Fruit fly (Drosophila melanogaster): ENCODE results near the gene MTA1-like.

Gene MTA1-like

DNA sequence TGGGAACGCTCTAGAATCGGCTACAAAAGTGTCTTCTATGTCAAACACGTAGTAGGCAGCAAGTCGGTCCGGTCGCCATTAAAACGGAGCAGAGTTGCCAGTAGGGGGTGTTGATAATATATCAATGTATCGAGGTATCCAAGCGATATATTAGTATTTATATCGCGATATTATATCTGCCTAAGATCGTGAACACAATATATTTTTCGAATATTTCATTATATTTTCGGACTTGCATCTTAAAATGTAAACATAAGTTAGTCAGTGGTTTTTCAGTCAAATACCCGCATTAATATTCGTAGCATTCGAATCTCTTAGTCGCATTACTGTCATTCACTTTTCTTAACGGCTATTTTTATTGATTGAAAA is 11.3 kb upstream of the MTA1-like start, which contains the start of gene CG2182 (continued):
- TF ChIP-seq Stat92E (GFP tag; optimal IDR thresholded peaks at IDR 0.05), result no peak
- TF ChIP-seq gro (GFP tag; optimal IDR thresholded peaks at IDR 0.05), result no peak
- TF ChIP-seq CG17385 (GFP tag; optimal IDR thresholded peaks at IDR 0.05), result no peak
- TF ChIP-seq Jarid2 (GFP tag; optimal IDR thresholded peaks at IDR 0.05), result no peak
- TF ChIP-seq grn (GFP tag; optimal IDR thresholded peaks at IDR 0.05), result no peak
- peak; percentile 8 for TF ChIP-seq CG1792 (GFP tag; optimal IDR thresholded peaks at IDR 0.05)
- no peak for TF ChIP-seq nom (GFP tag; optimal IDR thresholded peaks at IDR 0.05)
- TF ChIP-seq Deaf1 (tag; optimal IDR thresholded peaks at IDR 0.05), result no peak
- no peak for TF ChIP-seq CG13296 (GFP tag; optimal IDR thresholded peaks at IDR 0.05)
- no peak for TF ChIP-seq sima (GFP tag; optimal IDR thresholded peaks at IDR 0.05)
- TF ChIP-seq Chrac-16 (GFP tag; optimal IDR thresholded peaks at IDR 0.05), result no peak
- TF ChIP-seq CG6765 (GFP tag; optimal IDR thresholded peaks at IDR 0.05), result no peak
- TF ChIP-seq CG1024 (GFP tag; IDR thresholded peaks at IDR 0.05), result no peak
- TF ChIP-seq Mes4 (GFP tag; optimal IDR thresholded peaks at IDR 0.05), result no peak
- TF ChIP-seq dm (GFP tag; optimal IDR thresholded peaks at IDR 0.05), result no peak
- no peak; the same call in 1 of the 2 replicates for TF ChIP-seq NFAT (GFP tag; IDR thresholded peaks at IDR 0.05)
- TF ChIP-seq gem (tag; optimal IDR thresholded peaks at IDR 0.05), result no peak
- TF ChIP-seq MBD-R2 (GFP tag; IDR thresholded peaks at IDR 0.05), result 0 out of 2 replicates have a peak, but pooled peaks have one; percentile 10
- no peak for TF ChIP-seq crc (GFP tag; optimal IDR thresholded peaks at IDR 0.05)
- TF ChIP-seq hbn (GFP tag; IDR thresholded peaks at IDR 0.05; ENCODE audit: partially characterized antibody), result peak; percentile 14
- no peak for TF ChIP-seq Oaz (GFP tag; IDR thresholded peaks at IDR 0.05)
- no peak for TF ChIP-seq crol (GFP tag; IDR thresholded peaks at IDR 0.05)
- TF ChIP-seq knrl (GFP tag; IDR thresholded peaks at IDR 0.05; ENCODE audit: partially characterized antibody), result no peak; the same call in 1 of the 3 replicates
- TF ChIP-seq lov (optimal IDR thresholded peaks at IDR 0.05), result no peak
- TF ChIP-seq lov (GFP tag; IDR thresholded peaks at IDR 0.05), result no peak
- TF ChIP-seq lbe (GFP tag; optimal IDR thresholded peaks at IDR 0.05), result no peak
- TF ChIP-seq Dad (GFP tag; optimal IDR thresholded peaks at IDR 0.05), result peak; percentile 0
- TF ChIP-seq CG13775 (GFP tag; optimal IDR thresholded peaks at IDR 0.05), result no peak
- no peak for TF ChIP-seq Hand (GFP tag; optimal IDR thresholded peaks at IDR 0.05)
- TF ChIP-seq Gug (GFP tag; IDR thresholded peaks at IDR 0.05), result no peak; the same call in 3 of the 4 replicates
- no peak for TF ChIP-seq ro (GFP tag; IDR thresholded peaks at IDR 0.05)
- TF ChIP-seq Vsx1 (GFP tag; optimal IDR thresholded peaks at IDR 0.05), result no peak
- TF ChIP-seq bab2 (GFP tag; optimal IDR thresholded peaks at IDR 0.05), result no peak
- TF ChIP-seq CG6654 (GFP tag; optimal IDR thresholded peaks at IDR 0.05), result no peak
- no peak for TF ChIP-seq CG8924 (tag; optimal IDR thresholded peaks at IDR 0.05)
- TF ChIP-seq Hr39 (optimal IDR thresholded peaks at IDR 0.05), result no peak
- TF ChIP-seq Antp (GFP tag; optimal IDR thresholded peaks at IDR 0.05), result no peak
- no peak for TF ChIP-seq CkIIα-i1 (GFP tag; IDR thresholded peaks at IDR 0.05)
- TF ChIP-seq CG18764 (GFP tag; optimal IDR thresholded peaks at IDR 0.05), result peak; percentile 25
- TF ChIP-seq CG14860 (GFP tag; IDR thresholded peaks at IDR 0.05; ENCODE audit: partially characterized antibody), result peak; percentile 43
- no peak for TF ChIP-seq CG10366 (GFP tag; IDR thresholded peaks at IDR 0.05)
- TF ChIP-seq CG3995 (GFP tag; optimal IDR thresholded peaks at IDR 0.05), result peak; percentile 84
- no peak for TF ChIP-seq CG11504 (tag; optimal IDR thresholded peaks at IDR 0.05)
- peak; percentile 90 for TF ChIP-seq bbx (GFP tag; IDR thresholded peaks at IDR 0.05; ENCODE audit: partially characterized antibody)
- no peak for TF ChIP-seq wor (GFP tag; IDR thresholded peaks at IDR 0.05)
- no peak for TF ChIP-seq Ssrp (tag; optimal IDR thresholded peaks at IDR 0.05)
- no peak for TF ChIP-seq HLHmδ (GFP tag; optimal IDR thresholded peaks at IDR 0.05)
- no peak for TF ChIP-seq CG3281 (GFP tag; optimal IDR thresholded peaks at IDR 0.05)
- no peak for TF ChIP-seq CG30403 (GFP tag; optimal IDR thresholded peaks at IDR 0.05)
- TF ChIP-seq amos (GFP tag; IDR thresholded peaks at IDR 0.05; ENCODE audit: partially characterized antibody), result peak; percentile 86
- no peak for TF ChIP-seq CG2116 (GFP tag; optimal IDR thresholded peaks at IDR 0.05)
- TF ChIP-seq gsb (GFP tag; IDR thresholded peaks at IDR 0.05), result no peak
